Worm (Caenorhabditis elegans) whole organism, L3 larva: Measurements from ENCODE around the gene Y49E10.30.

Experiments used
- ama-1 ChIP-seq: fragments of 150-350 bp; optimal IDR thresholded peaks from 2 replicates; lab custom pipeline; 2018
- elt-3 ChIP-seq, 3 experiments: fragments of 150-350 bp in 1 of 3; sonication (generic microtip) in 2 of 3; optimal IDR thresholded peaks; 2 replicates in 2 of 3; 4 replicates in 1 of 3; lab custom pipeline; 2014 to 2017; ENCODE audit warnings: missing biosample characterization in 3 of 3, missing genetic modification characterization in 3 of 3
- jun-1 ChIP-seq: fragments of 150-350 bp; optimal IDR thresholded peaks from 2 replicates; lab custom pipeline; 2014; ENCODE audit warnings: missing biosample characterization, missing genetic modification reagents, missing genetic modification characterization
- lin-39 ChIP-seq: fragments of 150-350 bp; optimal IDR thresholded peaks from 2 replicates; lab custom pipeline; 2018; ENCODE audit warnings: missing biosample characterization, missing genetic modification reagents, missing genetic modification characterization
- mml-1 ChIP-seq: fragments of 150-350 bp; sonication (generic microtip); optimal IDR thresholded peaks from 3 replicates; lab custom pipeline; 2014; ENCODE audit warnings: missing biosample characterization, missing genetic modification characterization
- nfya-1 ChIP-seq: sonication (generic microtip); optimal IDR thresholded peaks from 2 replicates; lab custom pipeline; 2017; ENCODE audit warnings: missing genetic modification characterization, mild to moderate bottlenecking, missing compliant biosample characterization, antibody characterized with exemption, moderate library complexity; ENCODE audit not compliant: insufficient read depth
- nhr-77 ChIP-seq: fragments of 150-350 bp; optimal IDR thresholded peaks from 2 replicates; lab custom pipeline; 2014; ENCODE audit warnings: missing biosample characterization, missing genetic modification characterization
- pha-4 ChIP-seq: fragments of 150-350 bp; optimal IDR thresholded peaks from 2 replicates; lab custom pipeline; 2014; ENCODE audit warnings: missing biosample characterization, missing genetic modification reagents, missing genetic modification characterization
- unc-39 ChIP-seq: sonication (generic microtip); optimal IDR thresholded peaks from 4 replicates; lab custom pipeline; 2017; ENCODE audit warnings: missing biosample characterization, missing genetic modification characterization
- unc-62 ChIP-seq: fragments of 150-350 bp; sonication (generic microtip); optimal IDR thresholded peaks from 4 replicates; lab custom pipeline; 2014; ENCODE audit warnings: missing biosample characterization, missing genetic modification reagents, missing genetic modification characterization
- zag-1 ChIP-seq: fragments of 150-350 bp; optimal IDR thresholded peaks from 2 replicates; lab custom pipeline; 2014; ENCODE audit warnings: missing biosample characterization, missing genetic modification characterization

ce11 chrIII:12367891-12368290 is 18.8 kb upstream of the Y49E10.30 start:
- TF ChIP-seq elt-3 (tag; optimal IDR thresholded peaks at IDR 0.05; lab: Kevin White, UChicago) (no peak), unc-62 (GFP tag; lab: Kevin White, UChicago) (no peak), mml-1 (no peak), zag-1 (tag; lab: Kevin White, UChicago) (no peak), ama-1 (lab: Kevin White, UChicago) (no peak), nhr-77 (tag; lab: Kevin White, UChicago) (no peak), unc-39 (tag; lab: Kevin White, UChicago) (no peak), nfya-1 (tag; lab: Kevin White, UChicago) (no peak), lin-39 (tag; lab: Kevin White, UChicago) (no peak), pha-4 (tag; lab: Kevin White, UChicago) (no peak), jun-1 (no peak)
